Worm (Caenorhabditis elegans): Measurements from ENCODE around the gene met-2.
A peak's percentile ranks its signal among the peaks of the same experiment; 100 is the strongest.

The met-2 gene

ce11 chrIII:8370846-8371257 is 4.2 kb upstream of the met-2 start (continued):
- TF ChIP-seq elt-3 (tag; optimal IDR thresholded peaks at IDR 0.05) (peak in 4 of 6 experiments; percentile 53 to 91 (median 72)), hlh-17 (GFP tag; optimal IDR thresholded peaks at IDR 0.05; ENCODE audit: borderline replicate concordance) (no peak), nhr-11 (tag; optimal IDR thresholded peaks at IDR 0.05) (no peak), sox-4 (tag; optimal IDR thresholded peaks at IDR 0.05) (no peak), jun-1 (tag; optimal IDR thresholded peaks at IDR 0.05) (no peak), ztf-4 (tag; optimal IDR thresholded peaks at IDR 0.05) (no peak), dpl-1 (GFP tag; optimal IDR thresholded peaks at IDR 0.05) (peak in 1 of 3 experiments; percentile 17), dsc-1 (tag; optimal IDR thresholded peaks at IDR 0.05) (no peak), unc-62 (GFP tag; optimal IDR thresholded peaks at IDR 0.05) (no peak), lsy-2 (tag; optimal IDR thresholded peaks at IDR 0.05) (peak; percentile 7 to 27), hlh-4 (tag; optimal IDR thresholded peaks at IDR 0.05) (no peak), unc-86 (tag; optimal IDR thresholded peaks at IDR 0.05) (no peak), nhr-19 (GFP tag; conservative IDR thresholded peaks at IDR 0.05) (no peak; the same call in 1 of the 2 replicates), sptf-1 (tag; optimal IDR thresholded peaks at IDR 0.05) (no peak), aly-2 (tag; optimal IDR thresholded peaks at IDR 0.05) (no peak), nhr-20 (tag; optimal IDR thresholded peaks at IDR 0.05) (peak; percentile 53), xbp-1 (tag; optimal IDR thresholded peaks at IDR 0.05) (peak; percentile 23), nhr-84 (tag; optimal IDR thresholded peaks at IDR 0.05) (no peak), ceh-82 (tag; optimal IDR thresholded peaks at IDR 0.05) (peak in 1 of 3 experiments; percentile 8), ama-1 (optimal IDR thresholded peaks at IDR 0.05) (no peak), ceh-8 (GFP tag; optimal IDR thresholded peaks at IDR 0.05) (no peak), tlp-1 (tag; optimal IDR thresholded peaks at IDR 0.05) (no peak), pag-3 (tag; optimal IDR thresholded peaks at IDR 0.05; ENCODE audit: borderline replicate concordance, insufficient read depth) (no peak), mef-2 (tag; optimal IDR thresholded peaks at IDR 0.05) (no peak), swsn-7 (tag; optimal IDR thresholded peaks at IDR 0.05) (no peak), snpc-4 (tag; optimal IDR thresholded peaks at IDR 0.05) (no peak), nhr-237 (tag; optimal IDR thresholded peaks at IDR 0.05) (no peak), efl-3 (GFP tag; optimal IDR thresholded peaks at IDR 0.05) (no peak), hpl-2 (GFP tag; optimal IDR thresholded peaks at IDR 0.05) (no peak), Y116A8C.19 (tag; optimal IDR thresholded peaks at IDR 0.05; ENCODE audit: borderline replicate concordance) (no peak), mab-9 (GFP tag; IDR thresholded peaks at IDR 0.05) (no peak), nhr-47 (tag; optimal IDR thresholded peaks at IDR 0.05) (no peak), aha-1 (tag; optimal IDR thresholded peaks at IDR 0.05) (no peak), nhr-71 (tag; optimal IDR thresholded peaks at IDR 0.05) (peak; percentile 56), elt-2 (tag; optimal IDR thresholded peaks at IDR 0.05) (peak; percentile 46), C34B4.2 (tag; optimal IDR thresholded peaks at IDR 0.05) (no peak), fkh-4 (tag; optimal IDR thresholded peaks at IDR 0.05; ENCODE audit: borderline replicate concordance) (no peak), egl-27 (tag; optimal IDR thresholded peaks at IDR 0.05) (no peak), fkh-8 (tag; optimal IDR thresholded peaks at IDR 0.05) (no peak), egl-13 (tag; optimal IDR thresholded peaks at IDR 0.05) (no peak), zag-1 (tag; optimal IDR thresholded peaks at IDR 0.05) (no peak), snu-23 (GFP tag; optimal IDR thresholded peaks at IDR 0.05) (peak; percentile 60), unc-98 (GFP tag; IDR thresholded peaks at IDR 0.05) (no peak), F16B12.6 (tag; optimal IDR thresholded peaks at IDR 0.05) (no peak), nhr-85 (tag) (peak; percentile 91), nhr-77 (tag; optimal IDR thresholded peaks at IDR 0.05) (no peak), isw-1 (GFP tag; IDR thresholded peaks at IDR 0.05) (no peak), efl-1 (optimal IDR thresholded peaks at IDR 0.05) (peak in 1 of 2 experiments; percentile 20), efl-1 (GFP tag; optimal IDR thresholded peaks at IDR 0.05 in 1 of 2) (peak; percentile 8 to 66), mep-1 (tag; optimal IDR thresholded peaks at IDR 0.05) (peak; percentile 16), lin-13 (GFP tag; optimal IDR thresholded peaks at IDR 0.05) (no peak), tbx-2 (tag; optimal IDR thresholded peaks at IDR 0.05) (peak; percentile 13), blmp-1 (tag; optimal IDR thresholded peaks at IDR 0.05) (peak; percentile 76), lin-14 (GFP tag; optimal IDR thresholded peaks at IDR 0.05) (peak; percentile 78)

Measured in whole organism, L1 larva.